Fruit fly (Drosophila melanogaster) whole organism, embryonic: ENCODE measurements around the gene Ac13E.
A peak's percentile ranks its signal among the peaks of the same experiment; 100 is the strongest.

Source experiments
- CG10267 ChIP-seq: fragments of 200-800 bp; sonication (Bioruptor generic); optimal IDR thresholded peaks from 2 replicates; lab custom pipeline; 2018; ENCODE audit warnings: missing biosample characterization, mild to moderate bottlenecking, missing genetic modification characterization, moderate library complexity
- CG10321 ChIP-seq: fragments of 200-800 bp; sonication (Bioruptor generic); IDR thresholded peaks from 2 replicates; pipeline ENCODE4 v1.3.6; 2022; ENCODE audit warnings: missing biosample characterization, missing genetic modification characterization
- CG10366 ChIP-seq: fragments of 200-800 bp; sonication (Bioruptor generic); IDR thresholded peaks from 2 replicates; pipeline ENCODE4 v1.3.6; 2022; ENCODE audit warnings: missing biosample characterization, missing genetic modification characterization
- CG11504 ChIP-seq: fragments of 200-800 bp; sonication (Bioruptor generic); optimal IDR thresholded peaks from 3 replicates; lab custom pipeline; 2019; ENCODE audit warnings: missing biosample characterization, mild to moderate bottlenecking, missing genetic modification characterization, moderate library complexity
- CG12659 ChIP-seq: fragments of 200-800 bp; sonication (Bioruptor generic); optimal IDR thresholded peaks from 3 replicates; lab custom pipeline; 2017; ENCODE audit warnings: mild to moderate bottlenecking, missing biosample characterization, missing genetic modification reagents, missing genetic modification characterization
- CG14441 ChIP-seq: fragments of 200-800 bp; sonication (Bioruptor generic); IDR thresholded peaks from 2 replicates; pipeline ENCODE4 v1.3.6; 2022; ENCODE audit warnings: missing biosample characterization, missing genetic modification characterization
- CG14965 ChIP-seq: fragments of 200-800 bp; sonication (Bioruptor generic); optimal IDR thresholded peaks from 2 replicates; lab custom pipeline; 2016; ENCODE audit warnings: missing biosample characterization, missing genetic modification characterization, borderline replicate concordance
- CG1602 ChIP-seq: fragments of 200-800 bp; sonication (Bioruptor generic); optimal IDR thresholded peaks from 3 replicates; lab custom pipeline; 2016; ENCODE audit warnings: missing biosample characterization, missing genetic modification characterization
- CG1603 ChIP-seq: fragments of 200-800 bp; sonication (Bioruptor generic); optimal IDR thresholded peaks from 2 replicates; lab custom pipeline; 2019; ENCODE audit warnings: missing biosample characterization, mild to moderate bottlenecking, missing genetic modification characterization, moderate library complexity
- CG2116 ChIP-seq: fragments of 200-800 bp; sonication (Bioruptor generic); optimal IDR thresholded peaks from 3 replicates; lab custom pipeline; 2018; ENCODE audit warnings: missing biosample characterization, mild to moderate bottlenecking, missing genetic modification characterization
- CG2199 ChIP-seq: fragments of 200-800 bp; sonication (Bioruptor generic); IDR thresholded peaks from 3 replicates; pipeline ENCODE4 v1.3.6; 2022; ENCODE audit warnings: missing biosample characterization, missing genetic modification characterization
- CG32772 ChIP-seq: fragments of 200-800 bp; sonication (Bioruptor generic); IDR thresholded peaks from 2 replicates; pipeline ENCODE4 v1.3.6; 2022; ENCODE audit warnings: missing biosample characterization, missing genetic modification characterization
- CG33213 ChIP-seq: fragments of 200-800 bp; sonication (Bioruptor generic); optimal IDR thresholded peaks from 3 replicates; lab custom pipeline; 2016; ENCODE audit warnings: missing biosample characterization, missing genetic modification characterization
- CG7963 ChIP-seq: fragments of 200-800 bp; sonication (Bioruptor generic); IDR thresholded peaks from 3 replicates; pipeline ENCODE4 v1.3.6; 2022; ENCODE audit warnings: missing biosample characterization, missing genetic modification characterization; ENCODE audit not compliant: partially characterized antibody
- CG8281 ChIP-seq: fragments of 200-800 bp; sonication (Bioruptor generic); optimal IDR thresholded peaks from 2 replicates; lab custom pipeline; 2018; ENCODE audit warnings: missing biosample characterization, mild to moderate bottlenecking, missing genetic modification characterization, moderate library complexity
- CG8765 ChIP-seq: fragments of 200-800 bp; sonication (Bioruptor generic); IDR thresholded peaks from 2 replicates; pipeline ENCODE4 v1.3.6; 2022; ENCODE audit warnings: missing biosample characterization, missing genetic modification characterization
- Dip3 ChIP-seq: fragments of 200-800 bp; sonication (Bioruptor generic); optimal IDR thresholded peaks from 3 replicates; lab custom pipeline; 2016; ENCODE audit warnings: missing biosample characterization, missing genetic modification characterization
- Dll ChIP-seq: fragments of 200-800 bp; sonication (Bioruptor generic); IDR thresholded peaks from 4 replicates; pipeline ENCODE4 v1.3.6; 2022; ENCODE audit warnings: missing biosample characterization, missing genetic modification characterization; ENCODE audit not compliant: partially characterized antibody
- Doc3 ChIP-seq: fragments of 200-800 bp; sonication (Bioruptor generic); IDR thresholded peaks from 3 replicates; pipeline ENCODE4 v1.3.6; 2022; ENCODE audit warnings: missing biosample characterization, missing genetic modification characterization; ENCODE audit not compliant: partially characterized antibody
- Dp ChIP-seq: fragments of 200-800 bp; sonication (Bioruptor generic); optimal IDR thresholded peaks from 2 replicates; lab custom pipeline; 2018; ENCODE audit warnings: missing biosample characterization, mild to moderate bottlenecking, missing genetic modification characterization, moderate library complexity
- Dref ChIP-seq: fragments of 200-800 bp; sonication (Bioruptor generic); IDR thresholded peaks from 2 replicates; pipeline ENCODE4 v1.3.6; 2022; ENCODE audit warnings: missing biosample characterization, missing genetic modification characterization
- E2f2 ChIP-seq: fragments of 200-800 bp; sonication (Bioruptor generic); IDR thresholded peaks from 2 replicates; pipeline ENCODE4 v1.3.6; 2022; ENCODE audit warnings: missing biosample characterization, missing genetic modification characterization
- HmgD ChIP-seq: fragments of 200-800 bp; sonication (Bioruptor generic); optimal IDR thresholded peaks from 3 replicates; lab custom pipeline; 2016; ENCODE audit warnings: missing biosample characterization, missing genetic modification characterization
- Lim3 ChIP-seq: fragments of 200-800 bp; sonication (Bioruptor generic); IDR thresholded peaks from 2 replicates; pipeline ENCODE4 v1.3.6; 2022; ENCODE audit warnings: missing biosample characterization, missing genetic modification characterization
- MESR4 ChIP-seq: fragments of 200-800 bp; sonication (Bioruptor generic); optimal IDR thresholded peaks from 2 replicates; lab custom pipeline; 2018; ENCODE audit warnings: missing biosample characterization, mild to moderate bottlenecking, missing genetic modification characterization, moderate library complexity
- Max ChIP-seq: fragments of 200-800 bp; sonication (Bioruptor generic); optimal IDR thresholded peaks from 2 replicates; lab custom pipeline; 2016; ENCODE audit warnings: missing biosample characterization, mild to moderate bottlenecking, missing genetic modification characterization
- Med ChIP-seq: fragments of 200-800 bp; sonication (Bioruptor generic); peaks from one replicate; lab custom pipeline; 2016; ENCODE audit warnings: missing biosample characterization, missing genetic modification characterization, mild to moderate bottlenecking, inconsistent platforms, moderate library complexity
- Myb ChIP-seq: fragments of 200-800 bp; sonication (Bioruptor generic); optimal IDR thresholded peaks from 2 replicates; lab custom pipeline; 2016; ENCODE audit warnings: missing biosample characterization, missing genetic modification characterization
- Oli ChIP-seq: fragments of 200-800 bp; sonication (Bioruptor generic); optimal IDR thresholded peaks from 2 replicates; lab custom pipeline; 2018; ENCODE audit warnings: missing biosample characterization, mild to moderate bottlenecking, missing genetic modification characterization, moderate library complexity
- Scr ChIP-seq: fragments of 200-800 bp; sonication (Bioruptor generic); IDR thresholded peaks from 2 replicates; pipeline ENCODE4 v1.3.6; 2022; ENCODE audit warnings: missing biosample characterization, missing genetic modification characterization; ENCODE audit not compliant: partially characterized antibody
- Sin3A ChIP-seq: fragments of >200 bp; optimal IDR thresholded peaks from 2 replicates; lab custom pipeline; 2018
- Sox102F ChIP-seq: fragments of 200-800 bp; sonication (Bioruptor generic); optimal IDR thresholded peaks from 2 replicates; lab custom pipeline; 2018; ENCODE audit warnings: missing biosample characterization, mild to moderate bottlenecking, missing genetic modification characterization, moderate library complexity
- Stat92E ChIP-seq, 3 experiments: fragments of >200 bp in 2 of 3; fragments of 200-800 bp in 1 of 3; sonication (Bioruptor generic) in 1 of 3; optimal IDR thresholded peaks; 2 replicates each; lab custom pipeline; 2017 to 2019; ENCODE audit warnings: missing biosample characterization in 3 of 3, missing genetic modification characterization in 3 of 3, mild to moderate bottlenecking in 1 of 3, moderate library complexity in 1 of 3
- Xbp1 ChIP-seq: fragments of 200-800 bp; sonication (Bioruptor generic); optimal IDR thresholded peaks from 3 replicates; lab custom pipeline; 2016; ENCODE audit warnings: missing biosample characterization, mild to moderate bottlenecking, missing genetic modification characterization
- YL-1 ChIP-seq: fragments of 200-800 bp; sonication (Bioruptor generic); optimal IDR thresholded peaks from 3 replicates; lab custom pipeline; 2017; ENCODE audit warnings: missing biosample characterization, mild to moderate bottlenecking, missing genetic modification characterization
- amos ChIP-seq: fragments of 200-800 bp; sonication (Bioruptor generic); IDR thresholded peaks from 2 replicates; pipeline ENCODE4 v1.3.6; 2022; ENCODE audit warnings: missing biosample characterization, missing genetic modification characterization; ENCODE audit not compliant: partially characterized antibody
- cg ChIP-seq: fragments of 200-800 bp; sonication (Bioruptor generic); optimal IDR thresholded peaks from 3 replicates; lab custom pipeline; 2019; ENCODE audit warnings: missing biosample characterization, mild to moderate bottlenecking, missing genetic modification characterization, moderate library complexity
- chinmo ChIP-seq: fragments of 200-800 bp; sonication (Bioruptor generic); IDR thresholded peaks from 4 replicates; pipeline ENCODE4 v1.3.6; 2022; ENCODE audit warnings: missing biosample characterization, missing genetic modification characterization; ENCODE audit not compliant: partially characterized antibody
- danr ChIP-seq: fragments of 200-800 bp; sonication (Bioruptor generic); IDR thresholded peaks from 2 replicates; pipeline ENCODE4 v1.3.6; 2022; ENCODE audit warnings: missing biosample characterization, missing genetic modification characterization
- dm ChIP-seq: fragments of 200-800 bp; sonication (Bioruptor generic); optimal IDR thresholded peaks from 3 replicates; lab custom pipeline; 2016; ENCODE audit warnings: missing biosample characterization, missing genetic modification characterization
- gcm2 ChIP-seq: fragments of 200-800 bp; sonication (Bioruptor generic); optimal IDR thresholded peaks from 2 replicates; lab custom pipeline; 2016; ENCODE audit warnings: missing biosample characterization, missing genetic modification characterization
- nerfin-2 ChIP-seq: fragments of 200-800 bp; sonication (Bioruptor generic); IDR thresholded peaks from 2 replicates; pipeline ENCODE4 v1.3.6; 2022; ENCODE audit warnings: missing biosample characterization, missing genetic modification characterization; ENCODE audit not compliant: partially characterized antibody
- nom ChIP-seq: fragments of 200-800 bp; sonication (Bioruptor generic); optimal IDR thresholded peaks from 2 replicates; lab custom pipeline; 2017; ENCODE audit warnings: missing biosample characterization, missing genetic modification characterization, mild to moderate bottlenecking, moderate library complexity, missing genetic modification reagents
- row ChIP-seq: fragments of 200-800 bp; sonication (Bioruptor generic); IDR thresholded peaks from 3 replicates; pipeline ENCODE4 v1.3.6; 2022; ENCODE audit warnings: missing biosample characterization, missing genetic modification characterization
- slou ChIP-seq: fragments of 200-800 bp; sonication (Bioruptor generic); optimal IDR thresholded peaks from 3 replicates; lab custom pipeline; 2016; ENCODE audit warnings: missing biosample characterization, missing genetic modification characterization
- so ChIP-seq: fragments of 200-800 bp; sonication (Bioruptor generic); IDR thresholded peaks from 3 replicates; pipeline ENCODE4 v1.3.6; 2022; ENCODE audit warnings: missing biosample characterization, missing genetic modification characterization
- tgo ChIP-seq: fragments of 200-800 bp; sonication (Bioruptor generic); IDR thresholded peaks from 3 replicates; pipeline ENCODE4 v1.3.6; 2022; ENCODE audit warnings: missing biosample characterization, missing genetic modification characterization
- tna ChIP-seq: fragments of 200-800 bp; sonication (Bioruptor generic); IDR thresholded peaks from 2 replicates; pipeline ENCODE4 v1.3.6; 2022; ENCODE audit warnings: missing biosample characterization, missing genetic modification characterization; ENCODE audit not compliant: partially characterized antibody
- unc-4 ChIP-seq: fragments of 200-800 bp; sonication (Bioruptor generic); IDR thresholded peaks from 2 replicates; pipeline ENCODE4 v1.3.6; 2022; ENCODE audit warnings: missing biosample characterization, missing genetic modification characterization; ENCODE audit not compliant: partially characterized antibody
- vnd ChIP-seq: fragments of 200-800 bp; sonication (Bioruptor generic); IDR thresholded peaks from 3 replicates; pipeline ENCODE4 v1.3.6; 2022; ENCODE audit warnings: missing biosample characterization, missing genetic modification characterization; ENCODE audit not compliant: partially characterized antibody

The Ac13E gene

DNA sequence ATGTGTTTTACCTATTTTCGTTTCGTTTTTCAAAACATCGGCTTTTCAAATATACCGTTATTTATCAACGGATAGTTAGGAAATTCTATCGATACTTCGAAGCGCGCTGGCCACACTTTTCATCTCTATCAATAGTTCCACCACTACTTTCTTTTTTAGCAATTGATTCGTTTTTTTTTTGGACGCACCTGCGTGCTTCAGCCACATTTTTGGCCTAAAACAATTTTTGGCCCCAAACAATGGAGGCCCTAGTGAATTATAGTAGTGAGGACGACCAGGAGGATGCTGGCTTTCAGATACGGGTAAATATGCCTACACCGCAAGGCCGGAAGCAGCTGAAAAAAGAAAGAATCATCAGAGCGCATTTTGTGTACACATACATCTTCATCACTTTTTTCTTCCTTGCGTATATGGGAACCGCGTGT, 71.8 kb downstream of the Ac13E start, which contains the start of gene CG6340 (continued):
- TF ChIP-seq Doc3 (GFP tag; lab: Robert Waterston, UW) (0 out of 3 replicates have a peak, but pooled peaks have one; percentile 41), tna (peak; percentile 46; the same call in 1 of the 2 replicates), dm (GFP tag; lab: Kevin White, UChicago) (peak; percentile 7), nerfin-2 (GFP tag; lab: Robert Waterston, UW) (peak; percentile 62), CG10267 (peak; percentile 19), MESR4 (GFP tag; lab: Kevin White, UChicago) (peak; percentile 80), chinmo (GFP tag; lab: Robert Waterston, UW) (peak; percentile 75; the same call in 1 of the 4 replicates), CG8281 (tag; lab: Kevin White, UChicago) (no peak), unc-4 (GFP tag; lab: Robert Waterston, UW) (peak; percentile 66), CG14965 (GFP tag; lab: Kevin White, UChicago) (no peak), Dll (peak; percentile 73; the same call in 3 of the 4 replicates), CG10321 (GFP tag; lab: Robert Waterston, UW) (no peak), Xbp1 (GFP tag; lab: Kevin White, UChicago) (no peak), Max (GFP tag; lab: Kevin White, UChicago) (peak; percentile 11), CG1602 (no peak), CG12659 (GFP tag; lab: Kevin White, UChicago) (peak; percentile 52), slou (GFP tag; lab: Kevin White, UChicago) (no peak), HmgD (GFP tag; lab: Kevin White, UChicago) (peak; percentile 13), vnd (GFP tag; lab: Robert Waterston, UW) (peak; percentile 65), nom (peak; percentile 30), CG11504 (no peak), CG2116 (GFP tag; lab: Kevin White, UChicago) (peak; percentile 75), gcm2 (GFP tag; lab: Kevin White, UChicago) (no peak), Sox102F (no peak), Dp (GFP tag; lab: Kevin White, UChicago) (peak; percentile 72), CG1603 (peak; percentile 40), Scr (GFP tag; lab: Robert Waterston, UW) (peak; percentile 75), CG2199 (GFP tag; lab: Robert Waterston, UW) (no peak), Dref (GFP tag; lab: Robert Waterston, UW) (peak; percentile 79), CG33213 (GFP tag; lab: Kevin White, UChicago) (peak; percentile 17), Myb (peak; percentile 97), row (GFP tag; lab: Robert Waterston, UW) (0 out of 3 replicates have a peak, but pooled peaks have one; percentile 13), so (no peak), CG7963 (GFP tag; lab: Robert Waterston, UW) (0 out of 3 replicates have a peak, but pooled peaks have one; percentile 41), cg (GFP tag; lab: Kevin White, UChicago) (peak; percentile 67), E2f2 (GFP tag; lab: Robert Waterston, UW) (peak; percentile 76), YL-1 (GFP tag; lab: Kevin White, UChicago) (peak; percentile 56), CG32772 (GFP tag; lab: Robert Waterston, UW) (0 out of 2 replicates have a peak, but pooled peaks have one; percentile 24)

DNA sequence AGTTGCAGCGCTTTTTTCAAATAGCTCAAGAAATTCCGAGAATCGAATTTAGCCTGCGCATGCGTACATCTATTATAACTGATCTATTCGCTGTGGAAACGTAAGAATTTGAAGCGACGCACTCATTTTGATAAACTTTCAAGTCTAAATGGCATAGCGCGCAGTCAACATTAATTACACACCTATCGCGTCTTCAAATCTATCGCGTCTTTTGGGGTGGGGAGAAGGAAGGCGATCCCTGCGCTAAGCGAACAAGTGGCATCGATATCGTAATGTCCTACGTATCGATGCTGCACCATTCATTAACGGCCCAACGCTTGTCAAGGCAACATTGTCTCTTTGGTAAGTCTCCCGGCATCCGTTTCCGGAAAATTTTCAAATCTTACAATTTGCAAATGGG, 78.3 kb downstream of the Ac13E start, which contains the start of gene CG6324:
TSS of gene CG6324 (plus strand) at position 301 of the 400 bp plus-strand sequence.
- TF ChIP-seq CG14441 (GFP tag; lab: Robert Waterston, UW) (no peak), CG10366 (GFP tag; lab: Robert Waterston, UW) (no peak), amos (GFP tag; lab: Robert Waterston, UW) (peak; percentile 11; the same call in 1 of the 2 replicates), Oli (tag; lab: Kevin White, UChicago) (no peak), Lim3 (no peak), danr (GFP tag; lab: Robert Waterston, UW) (0 out of 2 replicates have a peak, but pooled peaks have one; percentile 0), Med (GFP tag; lab: Kevin White, UChicago) (peak; percentile 5), Dip3 (GFP tag; lab: Kevin White, UChicago) (no peak), tgo (GFP tag; lab: Robert Waterston, UW) (0 out of 3 replicates have a peak, but pooled peaks have one; percentile 4), Dref (GFP tag; lab: Robert Waterston, UW) (peak; percentile 26; the same call in 1 of the 2 replicates), CG8765 (GFP tag; lab: Robert Waterston, UW) (no peak), Sin3A (lab: Kevin White, UChicago) (peak; percentile 2), HmgD (GFP tag; lab: Kevin White, UChicago) (no peak), Stat92E (GFP tag; optimal IDR thresholded peaks at IDR 0.05; lab: Kevin White, UChicago) (no peak)
